Worm (Caenorhabditis elegans) whole organism, midembryonic: ENCODE measurements around the gene F19B10.5.

Experiments used
- T22C8.4 ChIP-seq: fragments of 200-800 bp; sonication (Bioruptor generic); IDR thresholded peaks from 2 replicates; pipeline ENCODE4 v1.3.6; 2022; ENCODE audit warnings: missing genetic modification characterization, missing compliant biosample characterization
- cog-1 ChIP-seq: sonication (generic microtip); optimal IDR thresholded peaks from 2 replicates; lab custom pipeline; 2016; ENCODE audit warnings: missing genetic modification characterization, missing compliant biosample characterization
- flt-1 ChIP-seq: fragments of 200-800 bp; sonication (Bioruptor generic); IDR thresholded peaks from 2 replicates; pipeline ENCODE4 v1.3.6; 2022; ENCODE audit warnings: missing genetic modification characterization, missing compliant biosample characterization
- klf-2 ChIP-seq: fragments of 200-800 bp; sonication (Bioruptor generic); conservative IDR thresholded peaks from 2 replicates; pipeline ENCODE4 v1.3.6; 2022; ENCODE audit warnings: missing genetic modification reagents, missing genetic modification characterization, missing compliant biosample characterization
- ztf-23 ChIP-seq: fragments of 200-800 bp; sonication (Bioruptor generic); IDR thresholded peaks from 2 replicates; pipeline ENCODE4 v1.3.6; 2022; ENCODE audit warnings: missing genetic modification reagents, missing genetic modification characterization, missing compliant biosample characterization

ce11 chrII:3694664-3695063 lies 39.2 kb downstream of the F19B10.5 start, which contains the start of gene srx-102:
- no peak for TF ChIP-seq ztf-23
- no peak for TF ChIP-seq T22C8.4 (GFP tag; lab: Robert Waterston, UW)
- no peak for TF ChIP-seq klf-2
- no peak for TF ChIP-seq cog-1 (tag; lab: Kevin White, UChicago)
- no peak for TF ChIP-seq flt-1 (GFP tag; lab: Robert Waterston, UW)
